Worm (Caenorhabditis elegans): ENCODE data around the gene fut-2.

The fut-2 gene

DNA sequence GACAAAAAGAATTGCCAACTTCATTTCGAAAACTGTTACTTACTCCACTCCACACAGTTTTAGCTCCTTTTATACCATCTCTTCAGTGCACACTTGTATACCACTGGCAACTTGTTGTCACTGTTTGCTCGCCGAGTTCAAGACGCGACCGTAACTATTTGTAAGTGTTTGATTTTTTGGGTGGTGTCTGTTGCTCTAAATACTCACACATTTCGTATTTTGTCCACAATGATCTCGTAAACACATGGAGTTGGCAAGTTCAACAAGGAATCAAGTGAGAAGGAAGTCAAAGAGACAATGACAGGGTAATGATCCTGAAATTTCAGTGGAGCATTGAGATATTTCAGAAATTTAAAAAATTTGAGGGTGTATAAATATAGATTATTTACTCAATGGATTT, 42.7 kb downstream of the fut-2 start, which contains the start of gene hpo-26:
TSS of gene hpo-26 (minus strand) at position 31 of the 400 bp plus-strand sequence.
- TF ChIP-seq lin-1 (GFP tag; IDR thresholded peaks at IDR 0.05) (no peak), zip-11 (GFP tag; IDR thresholded peaks at IDR 0.05) (no peak), ceh-44 (GFP tag; IDR thresholded peaks at IDR 0.05) (no peak), mes-2 (tag; optimal IDR thresholded peaks at IDR 0.05; ENCODE audit: poor library complexity, severe bottlenecking) (peak; percentile 5), nhr-41 (GFP tag; IDR thresholded peaks at IDR 0.05) (no peak), egl-43 (GFP tag; IDR thresholded peaks at IDR 0.05) (0 out of 2 replicates have a peak, but pooled peaks have one; percentile 4), daf-16 (GFP tag; optimal IDR thresholded peaks at IDR 0.05) (no peak), daf-16 (tag; optimal IDR thresholded peaks at IDR 0.05) (peak; percentile 75)

- TF ChIP-seq dve-1 (tag; optimal IDR thresholded peaks at IDR 0.05; ENCODE audit: insufficient read depth) (peak; percentile 63), tra-1 (GFP tag; IDR thresholded peaks at IDR 0.05) (peak; percentile 54; the same call in 1 of the 2 replicates), lin-1 (GFP tag; IDR thresholded peaks at IDR 0.05) (0 out of 2 replicates have a peak, but pooled peaks have one; percentile 28), madf-5 (GFP tag; IDR thresholded peaks at IDR 0.05) (no peak), dmd-6 (GFP tag; IDR thresholded peaks at IDR 0.05) (peak; percentile 89), hlh-11 (tag; optimal IDR thresholded peaks at IDR 0.05) (peak; percentile 86), ZK337.2 (GFP tag; IDR thresholded peaks at IDR 0.05) (no peak), pqm-1 (tag; optimal IDR thresholded peaks at IDR 0.05) (peak; percentile 80), mdt-29 (GFP tag; IDR thresholded peaks at IDR 0.05) (no peak), nhr-28 (tag; optimal IDR thresholded peaks at IDR 0.05) (peak; percentile 71), nhr-77 (tag; optimal IDR thresholded peaks at IDR 0.05) (peak; percentile 6), daf-16 (GFP tag; optimal IDR thresholded peaks at IDR 0.05) (no peak), daf-16 (tag; optimal IDR thresholded peaks at IDR 0.05) (peak; percentile 69), mxl-3 (GFP tag; optimal IDR thresholded peaks at IDR 0.05) (peak; percentile 52)
Measured at ce11 chrV:6524757-6525156, 50.9 kb downstream of the fut-2 start, which contains the start of gene acs-1. TSS of gene acs-1 (plus strand) at chrV:6524989.

Data from whole organism, L4 larva.